Worm (Caenorhabditis elegans) whole organism, L4 larva: ENCODE measurements around the gene nas-28.

Experiments
- lin-13 ChIP-seq: fragments of 150-350 bp; optimal IDR thresholded peaks from 2 replicates; lab custom pipeline; 2014; ENCODE audit warnings: missing biosample characterization, missing genetic modification reagents, missing genetic modification characterization
- nhr-11 ChIP-seq: fragments of 150-350 bp; optimal IDR thresholded peaks from 2 replicates; lab custom pipeline; 2014; ENCODE audit warnings: missing biosample characterization, missing genetic modification characterization

DNA sequence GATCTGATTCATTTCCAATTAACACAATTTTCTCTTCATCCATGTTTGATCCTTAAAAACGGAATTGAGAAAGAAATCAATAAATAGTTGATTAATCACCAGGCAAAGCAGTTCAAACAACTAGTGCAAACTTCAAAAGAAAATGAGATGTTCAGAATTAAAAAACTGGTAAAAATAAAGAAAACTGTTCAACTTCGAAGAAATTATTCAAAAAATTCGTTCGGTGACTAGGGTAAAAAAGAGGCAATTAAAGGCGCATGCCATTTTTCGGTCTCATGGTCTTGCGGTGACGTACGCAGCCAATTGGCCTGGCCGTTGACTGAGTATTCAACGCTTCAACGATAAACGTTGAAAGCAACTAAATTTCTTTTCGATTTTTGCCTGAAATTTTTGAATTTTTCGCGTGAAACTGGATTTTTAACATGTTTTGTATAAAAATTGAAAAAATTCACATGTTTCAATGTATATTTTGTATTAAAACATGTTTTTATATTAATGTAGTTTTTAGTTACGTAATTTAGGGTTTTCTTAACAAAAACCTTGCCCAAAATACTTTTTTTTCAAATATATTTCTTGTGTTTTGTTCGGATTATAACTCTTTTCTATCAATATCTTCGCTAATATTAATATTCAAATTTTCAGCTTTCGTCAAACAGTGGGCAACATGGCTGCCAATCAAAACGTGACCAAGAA, 23.3 kb upstream of the nas-28 start, which contains the start of the genes sna-3 and rps-3:
- TF ChIP-seq lin-13 (GFP tag; lab: Kevin White, UChicago): peak; percentile 72
- TF ChIP-seq nhr-11 (tag; lab: Kevin White, UChicago): peak; percentile 61
